Fruit fly (Drosophila melanogaster): ENCODE data around the gene CG43902.

DNA sequence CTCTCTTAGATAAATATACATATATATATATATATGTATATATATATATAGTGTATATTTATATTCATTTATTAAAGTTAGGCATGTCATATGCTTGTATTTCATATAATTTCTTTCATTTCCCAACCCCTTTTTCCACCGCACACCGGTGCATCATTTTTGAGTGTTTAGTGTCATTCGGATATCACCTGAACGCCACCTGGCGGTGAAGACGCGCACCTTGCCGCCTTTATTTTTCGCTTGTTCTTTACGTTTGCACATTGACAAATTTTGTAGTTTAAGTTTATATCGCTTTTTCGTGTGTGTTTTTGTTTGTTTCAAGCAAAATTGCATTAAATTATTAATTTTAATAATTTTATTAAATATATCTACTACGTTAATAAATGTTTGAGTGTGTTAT, 47.9 kb downstream of the CG43902 start:
- TF ChIP-seq CTCF (optimal IDR thresholded peaks at IDR 0.05) (peak; percentile 57 to 79), CG8478 (optimal IDR thresholded peaks at IDR 0.05) (no peak)

Measured in S2 (cell line).